Fruit fly (Drosophila melanogaster) whole organism, embryonic: ENCODE data around the gene smo.

Experiments used
- Ada2b ChIP-seq: fragments of 200-800 bp; sonication (Bioruptor generic); IDR thresholded peaks from 2 replicates; pipeline ENCODE4 v1.3.6; 2022; ENCODE audit warnings: missing biosample characterization, missing genetic modification characterization
- Asciz ChIP-seq: fragments of 200-800 bp; sonication (Bioruptor generic); optimal IDR thresholded peaks from 2 replicates; lab custom pipeline; 2017; ENCODE audit warnings: missing biosample characterization, mild to moderate bottlenecking, missing genetic modification characterization, missing genetic modification reagents
- Bgb ChIP-seq: fragments of 200-800 bp; sonication (Bioruptor generic); IDR thresholded peaks from 2 replicates; pipeline ENCODE4 v1.3.6; 2022; ENCODE audit warnings: missing biosample characterization, missing genetic modification characterization; ENCODE audit not compliant: partially characterized antibody
- C15 ChIP-seq: fragments of 200-800 bp; sonication (Bioruptor generic); IDR thresholded peaks from 3 replicates; pipeline ENCODE4 v1.3.6; 2022; ENCODE audit warnings: missing biosample characterization, missing genetic modification characterization
- CG11695 ChIP-seq: fragments of 200-800 bp; sonication (Bioruptor generic); IDR thresholded peaks from 3 replicates; pipeline ENCODE4 v1.3.6; 2022; ENCODE audit warnings: missing biosample characterization, missing genetic modification characterization
- CG11696 ChIP-seq: fragments of 200-800 bp; sonication (Bioruptor generic); IDR thresholded peaks from 2 replicates; pipeline ENCODE4 v1.3.6; 2022; ENCODE audit warnings: missing biosample characterization, missing genetic modification characterization
- CG11723 ChIP-seq: fragments of 200-800 bp; sonication (Bioruptor generic); optimal IDR thresholded peaks from 2 replicates; lab custom pipeline; 2017; ENCODE audit warnings: missing biosample characterization, mild to moderate bottlenecking, missing genetic modification characterization
- CG12236 ChIP-seq: fragments of 200-800 bp; sonication (Bioruptor generic); optimal IDR thresholded peaks from 2 replicates; lab custom pipeline; 2016; ENCODE audit warnings: missing biosample characterization, missing genetic modification characterization
- CG12769 ChIP-seq: fragments of 200-800 bp; sonication (Bioruptor generic); optimal IDR thresholded peaks from 2 replicates; lab custom pipeline; 2019; ENCODE audit warnings: missing biosample characterization, mild to moderate bottlenecking, missing genetic modification characterization, moderate library complexity
- CG13287 ChIP-seq: fragments of 200-800 bp; sonication (Bioruptor generic); IDR thresholded peaks from 2 replicates; pipeline ENCODE4 v1.3.6; 2022; ENCODE audit warnings: missing biosample characterization, missing genetic modification characterization; ENCODE audit not compliant: partially characterized antibody
- CG13624 ChIP-seq: fragments of 200-800 bp; sonication (Bioruptor generic); optimal IDR thresholded peaks from 2 replicates; lab custom pipeline; 2016; ENCODE audit warnings: missing biosample characterization, missing genetic modification characterization
- CG13894 ChIP-seq: fragments of 200-800 bp; sonication (Bioruptor generic); optimal IDR thresholded peaks from 3 replicates; lab custom pipeline; 2018; ENCODE audit warnings: missing biosample characterization, mild to moderate bottlenecking, missing genetic modification characterization, moderate library complexity
- CG1792 ChIP-seq: fragments of 200-800 bp; sonication (Bioruptor generic); optimal IDR thresholded peaks from 2 replicates; lab custom pipeline; 2016; ENCODE audit warnings: missing biosample characterization, missing genetic modification characterization
- CG2678 ChIP-seq: fragments of 200-800 bp; sonication (Bioruptor generic); optimal IDR thresholded peaks from 3 replicates; lab custom pipeline; 2019; ENCODE audit warnings: missing biosample characterization, mild to moderate bottlenecking, missing genetic modification characterization, moderate library complexity
- CG31365 ChIP-seq: fragments of 200-800 bp; sonication (Bioruptor generic); optimal IDR thresholded peaks from 2 replicates; lab custom pipeline; 2018; ENCODE audit warnings: missing biosample characterization, mild to moderate bottlenecking, missing genetic modification characterization
- CG33213 ChIP-seq: fragments of 200-800 bp; sonication (Bioruptor generic); optimal IDR thresholded peaks from 3 replicates; lab custom pipeline; 2016; ENCODE audit warnings: missing biosample characterization, missing genetic modification characterization
- CG4282 ChIP-seq: fragments of 200-800 bp; sonication (Bioruptor generic); optimal IDR thresholded peaks from 2 replicates; lab custom pipeline; 2016; ENCODE audit warnings: missing biosample characterization, missing genetic modification characterization
- CG6813 ChIP-seq: fragments of 200-800 bp; sonication (Bioruptor generic); optimal IDR thresholded peaks from 2 replicates; lab custom pipeline; 2017; ENCODE audit warnings: missing biosample characterization, missing genetic modification characterization, mild to moderate bottlenecking, moderate library complexity, missing genetic modification reagents
- CG7556 ChIP-seq: fragments of 200-800 bp; sonication (Bioruptor generic); optimal IDR thresholded peaks from 2 replicates; lab custom pipeline; 2017; ENCODE audit warnings: missing biosample characterization, mild to moderate bottlenecking, missing genetic modification characterization
- CG8281 ChIP-seq: fragments of 200-800 bp; sonication (Bioruptor generic); optimal IDR thresholded peaks from 2 replicates; lab custom pipeline; 2018; ENCODE audit warnings: missing biosample characterization, mild to moderate bottlenecking, missing genetic modification characterization, moderate library complexity
- CG8765 ChIP-seq: fragments of 200-800 bp; sonication (Bioruptor generic); IDR thresholded peaks from 2 replicates; pipeline ENCODE4 v1.3.6; 2022; ENCODE audit warnings: missing biosample characterization, missing genetic modification characterization
- Camta ChIP-seq: fragments of 200-800 bp; sonication (Bioruptor generic); optimal IDR thresholded peaks from 2 replicates; lab custom pipeline; 2016; ENCODE audit warnings: missing biosample characterization, missing genetic modification characterization
- Chrac-16 ChIP-seq: fragments of 200-800 bp; sonication (Bioruptor generic); optimal IDR thresholded peaks from 3 replicates; lab custom pipeline; 2016; ENCODE audit warnings: missing biosample characterization, missing genetic modification characterization
- Drgx ChIP-seq: fragments of 200-800 bp; sonication (Bioruptor generic); IDR thresholded peaks from 2 replicates; pipeline ENCODE4 v1.3.6; 2022; ENCODE audit warnings: missing biosample characterization, missing genetic modification characterization
- Ets97D ChIP-seq: fragments of 200-800 bp; sonication (Bioruptor generic); optimal IDR thresholded peaks from 3 replicates; lab custom pipeline; 2016; ENCODE audit warnings: missing biosample characterization, missing genetic modification characterization
- Hand ChIP-seq: fragments of 200-800 bp; sonication (Bioruptor generic); optimal IDR thresholded peaks from 2 replicates; lab custom pipeline; 2017; ENCODE audit warnings: mild to moderate bottlenecking, missing biosample characterization, missing genetic modification reagents, missing genetic modification characterization
- Med ChIP-seq: fragments of 200-800 bp; sonication (Bioruptor generic); peaks from one replicate; lab custom pipeline; 2016; ENCODE audit warnings: missing biosample characterization, missing genetic modification characterization, mild to moderate bottlenecking, inconsistent platforms, moderate library complexity
- NFAT ChIP-seq: fragments of 200-800 bp; sonication (Bioruptor generic); IDR thresholded peaks from 2 replicates; pipeline ENCODE4 v1.3.6; 2022; ENCODE audit warnings: missing biosample characterization, missing genetic modification characterization
- Neu2 ChIP-seq: fragments of 200-800 bp; sonication (Bioruptor generic); optimal IDR thresholded peaks from 3 replicates; lab custom pipeline; 2016; ENCODE audit warnings: missing biosample characterization, missing genetic modification characterization, borderline replicate concordance
- Poxn ChIP-seq: fragments of 200-800 bp; sonication (Bioruptor generic); IDR thresholded peaks from 2 replicates; pipeline ENCODE4 v1.3.6; 2022; ENCODE audit warnings: missing biosample characterization, missing genetic modification characterization
- Rfx ChIP-seq: fragments of 200-800 bp; sonication (Bioruptor generic); IDR thresholded peaks from 2 replicates; pipeline ENCODE4 v1.3.6; 2022; ENCODE audit warnings: missing biosample characterization, missing genetic modification characterization
- Tbp ChIP-seq: fragments of >200 bp; optimal IDR thresholded peaks from 2 replicates; lab custom pipeline; 2018; ENCODE audit warnings: missing biosample characterization, missing genetic modification characterization
- Usf ChIP-seq: fragments of 200-800 bp; sonication (Bioruptor generic); optimal IDR thresholded peaks from 2 replicates; lab custom pipeline; 2017; ENCODE audit warnings: missing genotype, missing biosample characterization, missing genetic modification characterization
- ara ChIP-seq: fragments of 200-800 bp; sonication (Bioruptor generic); IDR thresholded peaks from 2 replicates; pipeline ENCODE4 v1.3.6; 2022; ENCODE audit warnings: missing biosample characterization, missing genetic modification characterization
- cad ChIP-seq: fragments of >200 bp; optimal IDR thresholded peaks from 2 replicates; lab custom pipeline; 2017; ENCODE audit warnings: missing biosample characterization, missing genetic modification characterization
- chm ChIP-seq: fragments of 200-800 bp; sonication (Bioruptor generic); IDR thresholded peaks from 2 replicates; pipeline ENCODE4 v1.3.6; 2022; ENCODE audit warnings: missing biosample characterization, missing genetic modification characterization
- danr ChIP-seq: fragments of 200-800 bp; sonication (Bioruptor generic); IDR thresholded peaks from 2 replicates; pipeline ENCODE4 v1.3.6; 2022; ENCODE audit warnings: missing biosample characterization, missing genetic modification characterization
- dysf ChIP-seq: fragments of 200-800 bp; sonication (Bioruptor generic); IDR thresholded peaks from 3 replicates; pipeline ENCODE4 v1.3.6; 2022; ENCODE audit warnings: missing biosample characterization, missing genetic modification characterization
- ftz-f1 ChIP-seq: fragments of 200-800 bp; sonication (Bioruptor generic); optimal IDR thresholded peaks from 2 replicates; lab custom pipeline; 2016; ENCODE audit warnings: missing biosample characterization, missing genetic modification characterization
- gsb-n ChIP-seq: fragments of 200-800 bp; sonication (Bioruptor generic); optimal IDR thresholded peaks from 3 replicates; lab custom pipeline; 2018; ENCODE audit warnings: missing biosample characterization, mild to moderate bottlenecking, missing genetic modification characterization
- hkb ChIP-seq, 2 experiments: fragments of 200-800 bp in 1 of 2; fragments of >200 bp in 1 of 2; sonication (Bioruptor generic) in 1 of 2; IDR thresholded peaks in 1 of 2; optimal IDR thresholded peaks in 1 of 2; 2 replicates each; pipeline versions ENCODE4 v1.3.6 to Lab custom; 2017 to 2022; ENCODE audit warnings: missing biosample characterization in 1 of 2, missing genetic modification characterization in 1 of 2
- pan ChIP-seq, 4 experiments: fragments of >200 bp in 3 of 4; fragments of 200-800 bp in 1 of 4; sonication (Bioruptor generic) in 1 of 4; optimal IDR thresholded peaks in 3 of 4; IDR thresholded peaks in 1 of 4; 2 replicates each; pipeline versions ENCODE4 v1.3.6 to Lab custom; 2017 to 2022; ENCODE audit warnings: missing biosample characterization in 2 of 4, missing genetic modification characterization in 2 of 4, mixed read lengths in 1 of 4
- ranshi ChIP-seq: fragments of 200-800 bp; sonication (Bioruptor generic); IDR thresholded peaks from 2 replicates; pipeline ENCODE4 v1.3.6; 2022; ENCODE audit warnings: missing biosample characterization, missing genetic modification characterization
- sc ChIP-seq, 3 experiments: fragments of >200 bp in 2 of 3; fragments of 200-800 bp in 1 of 3; sonication (Bioruptor generic) in 1 of 3; optimal IDR thresholded peaks; 2 replicates in 2 of 3; 3 replicates in 1 of 3; lab custom pipeline; 2017; ENCODE audit warnings: mild to moderate bottlenecking in 1 of 3, missing biosample characterization in 1 of 3, missing genetic modification characterization in 1 of 3, missing genetic modification reagents in 1 of 3
- sr ChIP-seq: fragments of 200-800 bp; sonication (Bioruptor generic); IDR thresholded peaks from 3 replicates; pipeline ENCODE4 v1.3.6; 2022; ENCODE audit warnings: missing biosample characterization, missing genetic modification characterization
- stc ChIP-seq: fragments of 200-800 bp; sonication (Bioruptor generic); IDR thresholded peaks from 2 replicates; pipeline ENCODE4 v1.3.6; 2022; ENCODE audit warnings: missing biosample characterization, missing genetic modification characterization
- tll ChIP-seq, 2 experiments: fragments of 200-800 bp in 1 of 2; fragments of >200 bp in 1 of 2; sonication (Bioruptor generic) in 1 of 2; optimal IDR thresholded peaks; 2 replicates each; lab custom pipeline; 2017 to 2019; ENCODE audit warnings: missing biosample characterization in 2 of 2, missing genetic modification characterization in 2 of 2, mild to moderate bottlenecking in 1 of 2, moderate library complexity in 1 of 2
- usp ChIP-seq: fragments of >200 bp; optimal IDR thresholded peaks from 2 replicates; lab custom pipeline; 2017; ENCODE audit warnings: missing biosample characterization, missing genetic modification characterization
- wor ChIP-seq: fragments of 200-800 bp; sonication (Bioruptor generic); IDR thresholded peaks from 2 replicates; pipeline ENCODE4 v1.3.6; 2022; ENCODE audit warnings: missing biosample characterization, missing genetic modification characterization

The smo gene

dm6 chr2L:250507-251215 is 26.7 kb upstream of the smo start, which contains the start of gene kis (continued):
- TF ChIP-seq Med (GFP tag; lab: Kevin White, UChicago) (peak; percentile 91), CG12236 (no peak), sc (optimal IDR thresholded peaks at IDR 0.05; lab: Kevin White, UChicago) (no peak), sc (GFP tag; optimal IDR thresholded peaks at IDR 0.05; lab: Kevin White, UChicago) (no peak), Usf (GFP tag; lab: Kevin White, UChicago) (no peak), CG2678 (tag; lab: Kevin White, UChicago) (peak; percentile 41), stc (GFP tag; lab: Robert Waterston, UW) (no peak), CG8765 (GFP tag; lab: Robert Waterston, UW) (no peak), CG7556 (GFP tag; lab: Kevin White, UChicago) (no peak), gsb-n (tag; lab: Kevin White, UChicago) (peak; percentile 68), CG11695 (GFP tag; lab: Robert Waterston, UW) (no peak), ara (GFP tag; lab: Robert Waterston, UW) (no peak), Hand (no peak), usp (GFP tag; lab: Kevin White, UChicago) (no peak), CG11723 (GFP tag; lab: Kevin White, UChicago) (no peak), CG6813 (GFP tag; lab: Kevin White, UChicago) (no peak), tll (GFP tag; optimal IDR thresholded peaks at IDR 0.05; lab: Kevin White, UChicago) (no peak), Ada2b (no peak), Camta (peak; percentile 48), CG12769 (tag; lab: Kevin White, UChicago) (peak; percentile 70), Poxn (GFP tag; lab: Robert Waterston, UW) (no peak), Drgx (peak; percentile 44; the same call in 1 of the 2 replicates), danr (GFP tag; lab: Robert Waterston, UW) (no peak), dysf (no peak), ftz-f1 (no peak), CG8281 (tag; lab: Kevin White, UChicago) (no peak), CG13287 (GFP tag; lab: Robert Waterston, UW) (peak; percentile 98), pan (optimal IDR thresholded peaks at IDR 0.05; lab: Kevin White, UChicago) (no peak), pan (GFP tag; optimal IDR thresholded peaks at IDR 0.05 in 1 of 2, IDR thresholded peaks at IDR 0.05 in 1 of 2) (no peak), Tbp (GFP tag; lab: Kevin White, UChicago) (no peak), Chrac-16 (GFP tag; lab: Kevin White, UChicago) (peak; percentile 3), Bgb (peak; percentile 96), Neu2 (GFP tag; lab: Kevin White, UChicago) (no peak), CG4282 (GFP tag; lab: Kevin White, UChicago) (peak; percentile 4), CG13624 (GFP tag; lab: Kevin White, UChicago) (peak; percentile 68), CG31365 (tag; lab: Kevin White, UChicago) (peak; percentile 12), CG1792 (GFP tag; lab: Kevin White, UChicago) (peak; percentile 16), CG11696 (GFP tag; lab: Robert Waterston, UW) (no peak), wor (GFP tag; lab: Robert Waterston, UW) (no peak), ranshi (GFP tag; lab: Robert Waterston, UW) (no peak), CG33213 (GFP tag; lab: Kevin White, UChicago) (peak; percentile 54), CG13894 (peak; percentile 66), Asciz (GFP tag; lab: Kevin White, UChicago) (peak; percentile 3), chm (GFP tag; lab: Robert Waterston, UW) (0 out of 2 replicates have a peak, but pooled peaks have one; percentile 29), hkb (optimal IDR thresholded peaks at IDR 0.05; lab: Kevin White, UChicago) (peak; percentile 43), hkb (GFP tag; IDR thresholded peaks at IDR 0.05; lab: Robert Waterston, UW) (0 out of 2 replicates have a peak, but pooled peaks have one; percentile 33), cad (no peak), C15 (no peak), Rfx (peak; percentile 66), Ets97D (GFP tag; lab: Kevin White, UChicago) (peak; percentile 94), NFAT (GFP tag; lab: Robert Waterston, UW) (peak; percentile 57), sr (GFP tag; lab: Robert Waterston, UW) (no peak)
